Worm (Caenorhabditis elegans): ENCODE results near the gene ula-1.

The ula-1 gene

DNA sequence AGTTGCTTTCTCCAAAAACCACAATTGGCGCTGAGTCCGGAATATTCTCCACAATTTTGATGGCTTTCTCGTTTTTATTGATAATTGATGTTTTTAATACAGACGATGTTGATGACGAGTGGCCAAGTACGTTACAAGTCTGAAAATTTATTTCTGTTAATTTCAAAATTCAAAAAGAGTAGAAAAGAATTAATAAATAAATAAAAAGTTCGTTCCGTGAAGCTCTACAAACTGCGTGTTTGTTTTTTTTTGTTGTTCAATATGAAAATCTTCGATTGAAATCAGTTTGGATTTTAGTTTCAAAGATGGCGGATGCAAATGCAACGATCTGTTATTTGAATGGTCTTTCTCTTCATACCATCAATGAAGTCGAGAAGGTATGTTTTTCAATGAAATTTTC is 9.2 kb downstream of the ula-1 start, which contains the start of gene F26F4.2:
F26F4.2 (plus strand) TSS at position 301 of the 400 bp plus-strand sequence.
- no peak for TF ChIP-seq egl-18 (GFP tag; IDR thresholded peaks at IDR 0.05)

DNA sequence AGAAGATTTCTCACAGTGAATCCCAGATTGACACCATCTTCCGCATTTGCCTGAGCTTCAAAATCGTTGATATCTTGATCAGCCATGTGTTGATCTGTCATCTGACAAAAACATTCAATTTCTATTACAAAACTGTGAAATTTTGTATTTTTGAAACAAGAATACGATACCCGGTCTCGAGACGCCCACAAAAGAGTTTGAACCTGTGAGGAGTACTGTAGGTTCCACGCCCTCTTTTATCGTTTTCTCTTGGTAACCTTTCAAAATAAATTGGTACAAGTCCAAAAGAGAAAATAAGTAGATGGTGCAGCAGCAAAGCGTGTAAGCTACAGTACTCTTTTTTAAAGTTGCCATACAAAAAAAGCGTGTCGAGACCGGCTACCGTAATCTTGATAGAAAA is 10.2 kb downstream of the ula-1 start, which contains the start of gene F26F4.12:
F26F4.12 (minus strand) TSS at position 101 of the 400 bp plus-strand sequence.
- TF ChIP-seq D2030.7 (GFP tag; IDR thresholded peaks at IDR 0.05) (no peak), lag-1 (GFP tag; IDR thresholded peaks at IDR 0.05) (no peak), F57C9.4 (tag; optimal IDR thresholded peaks at IDR 0.05) (no peak), attf-5 (GFP tag; optimal IDR thresholded peaks at IDR 0.05) (no peak), hmg-1.2 (GFP tag; IDR thresholded peaks at IDR 0.05) (no peak), nfya-2 (GFP tag; IDR thresholded peaks at IDR 0.05) (no peak), ceh-27 (GFP tag; optimal IDR thresholded peaks at IDR 0.05) (no peak), ceh-58 (GFP tag; IDR thresholded peaks at IDR 0.05) (no peak), efl-1 (GFP tag; optimal IDR thresholded peaks at IDR 0.05) (no peak), ekl-4 (GFP tag; IDR thresholded peaks at IDR 0.05) (no peak), bed-1 (GFP tag; IDR thresholded peaks at IDR 0.05) (no peak), ceh-79 (tag; optimal IDR thresholded peaks at IDR 0.05) (no peak), let-526 (GFP tag; IDR thresholded peaks at IDR 0.05) (no peak), aptf-3 (GFP tag; IDR thresholded peaks at IDR 0.05) (no peak), snpc-3.4 (tag; optimal IDR thresholded peaks at IDR 0.05) (no peak), dpff-1 (tag; optimal IDR thresholded peaks at IDR 0.05) (no peak)

ce11 chrIII:4906896-4907295 is 13.2 kb downstream of the ula-1 start, which contains the start of gene rom-1:
TSS of gene rom-1 (plus strand) at chrIII:4907196.
- TF ChIP-seq F57A8.1 (GFP tag; optimal IDR thresholded peaks at IDR 0.05) (no peak), snpc-1.3 (tag; optimal IDR thresholded peaks at IDR 0.05; ENCODE audit: insufficient read depth) (no peak), tbp1 (GFP tag; optimal IDR thresholded peaks at IDR 0.05) (no peak), B0261.1 (tag; optimal IDR thresholded peaks at IDR 0.05) (no peak), egrh-3 (GFP tag; IDR thresholded peaks at IDR 0.05) (no peak), B0019.2 (GFP tag; conservative IDR thresholded peaks at IDR 0.05) (no peak), nfya-2 (GFP tag; IDR thresholded peaks at IDR 0.05) (no peak)

- no peak for TF ChIP-seq snpc-1.1 (tag; optimal IDR thresholded peaks at IDR 0.05; ENCODE audit: insufficient read depth)
- no peak for TF ChIP-seq bed-1 (GFP tag; IDR thresholded peaks at IDR 0.05)
- TF ChIP-seq dpff-1 (tag; optimal IDR thresholded peaks at IDR 0.05) = no peak
- no peak for TF ChIP-seq rec-8 (tag; optimal IDR thresholded peaks at IDR 0.05)
- TF ChIP-seq ztf-22 (GFP tag; optimal IDR thresholded peaks at IDR 0.05) = no peak
- no peak for TF ChIP-seq F52B5.7 (tag; optimal IDR thresholded peaks at IDR 0.05)
- no peak for TF ChIP-seq gei-17 (GFP tag; optimal IDR thresholded peaks at IDR 0.05)
- no peak for TF ChIP-seq lin-40 (tag; optimal IDR thresholded peaks at IDR 0.05)
- TF ChIP-seq nhr-80 (tag; optimal IDR thresholded peaks at IDR 0.05) = peak; percentile 77
- TF ChIP-seq madf-10 (tag; optimal IDR thresholded peaks at IDR 0.05) = no peak
- no peak for TF ChIP-seq K11D2.4 (GFP tag; IDR thresholded peaks at IDR 0.05)
- TF ChIP-seq cebp-1 (GFP tag; IDR thresholded peaks at IDR 0.05) = no peak
- TF ChIP-seq cebp-1 (tag; optimal IDR thresholded peaks at IDR 0.05) = peak; percentile 6
- TF ChIP-seq F49E8.2 (tag; optimal IDR thresholded peaks at IDR 0.05; ENCODE audit: insufficient read depth) = no peak
- TF ChIP-seq Y67H2A.10 (GFP tag; conservative IDR thresholded peaks at IDR 0.05) = no peak
- TF ChIP-seq rpc-1 (optimal IDR thresholded peaks at IDR 0.05) = no peak
- TF ChIP-seq rpc-1 (tag; optimal IDR thresholded peaks at IDR 0.05) = no peak
These were observed 13.8 kb downstream of the ula-1 start for ce11 chrIII:4906365-4906764.

Measured in whole organism, young adult.